Worm (Caenorhabditis elegans): ENCODE results near the gene cwp-5.

cwp-5 gene

ce11 chrX:13144975-13145618, 44.7 kb downstream of the cwp-5 start (continued):
- TF ChIP-seq Y95B8A.8 (GFP tag; IDR thresholded peaks at IDR 0.05) (no peak), ztf-26 (tag; optimal IDR thresholded peaks at IDR 0.05) (peak; percentile 94), chd-7 (tag; optimal IDR thresholded peaks at IDR 0.05) (peak; percentile 93), efl-1 (GFP tag; optimal IDR thresholded peaks at IDR 0.05) (no peak), ama-1 (optimal IDR thresholded peaks at IDR 0.05) (peak; percentile 97), ama-1 (GFP tag; optimal IDR thresholded peaks at IDR 0.05) (peak in 1 of 2 experiments; percentile 63), sptf-2 (GFP tag; optimal IDR thresholded peaks at IDR 0.05) (no peak), lsy-27 (tag; optimal IDR thresholded peaks at IDR 0.05; ENCODE audit: borderline replicate concordance, insufficient read depth) (no peak), zim-3 (tag; optimal IDR thresholded peaks at IDR 0.05) (no peak), egl-44 (GFP tag; IDR thresholded peaks at IDR 0.05) (peak; percentile 69), ceh-100 (GFP tag; IDR thresholded peaks at IDR 0.05) (0 out of 2 replicates have a peak, but pooled peaks have one; percentile 10), cebp-1 (GFP tag; IDR thresholded peaks at IDR 0.05) (0 out of 2 replicates have a peak, but pooled peaks have one; percentile 60), cebp-1 (tag; optimal IDR thresholded peaks at IDR 0.05) (peak; percentile 95), F10E7.11 (tag; optimal IDR thresholded peaks at IDR 0.05) (peak; percentile 43), sdz-38 (tag; optimal IDR thresholded peaks at IDR 0.05) (peak; percentile 32), lin-54 (GFP tag; optimal IDR thresholded peaks at IDR 0.05) (peak; percentile 61), C06A6.2 (GFP tag; conservative IDR thresholded peaks at IDR 0.05) (peak; percentile 89), ztf-3 (GFP tag; optimal IDR thresholded peaks at IDR 0.05) (peak; percentile 13), nhr-179 (tag; optimal IDR thresholded peaks at IDR 0.05) (no peak), ekl-4 (GFP tag; IDR thresholded peaks at IDR 0.05) (peak; percentile 86), ceh-91 (GFP tag; IDR thresholded peaks at IDR 0.05) (no peak), B0019.2 (GFP tag; conservative IDR thresholded peaks at IDR 0.05) (no peak), bed-2 (GFP tag; IDR thresholded peaks at IDR 0.05) (no peak), xnd-1 (tag; optimal IDR thresholded peaks at IDR 0.05) (no peak), attf-3 (GFP tag; conservative IDR thresholded peaks at IDR 0.05) (no peak), snpc-4 (GFP tag; optimal IDR thresholded peaks at IDR 0.05) (peak; percentile 18), snpc-4 (tag; optimal IDR thresholded peaks at IDR 0.05) (peak; percentile 47 to 81 (median 72)), mes-4 (tag; optimal IDR thresholded peaks at IDR 0.05) (no peak), madf-10 (tag; optimal IDR thresholded peaks at IDR 0.05) (peak; percentile 82), F23B12.7 (tag; optimal IDR thresholded peaks at IDR 0.05; ENCODE audit: insufficient read depth) (no peak), Y56A3A.18 (GFP tag; IDR thresholded peaks at IDR 0.05) (0 out of 2 replicates have a peak, but pooled peaks have one; percentile 38), dox-1 (GFP tag; IDR thresholded peaks at IDR 0.05) (peak; percentile 92), lin-35 (GFP tag; optimal IDR thresholded peaks at IDR 0.05) (peak in 1 of 3 experiments; percentile 54), F57C9.4 (tag; optimal IDR thresholded peaks at IDR 0.05) (no peak), mxl-1 (tag; optimal IDR thresholded peaks at IDR 0.05) (peak; percentile 8), nfya-2 (GFP tag; IDR thresholded peaks at IDR 0.05) (no peak), die-1 (tag; optimal IDR thresholded peaks at IDR 0.05) (peak; percentile 44), rcor-1 (GFP tag; IDR thresholded peaks at IDR 0.05) (peak; percentile 75), F52B5.7 (tag; optimal IDR thresholded peaks at IDR 0.05) (peak; percentile 78), Y53F4B.3 (GFP tag; IDR thresholded peaks at IDR 0.05) (no peak), lir-1 (GFP tag; conservative IDR thresholded peaks at IDR 0.05) (peak; percentile 96), madf-3 (GFP tag; IDR thresholded peaks at IDR 0.05) (no peak), F55B11.4 (tag; optimal IDR thresholded peaks at IDR 0.05; ENCODE audit: borderline replicate concordance, insufficient read depth) (no peak), Y67H2A.10 (GFP tag; conservative IDR thresholded peaks at IDR 0.05) (peak; percentile 67; the same call in 1 of the 2 replicates), C17E4.6 (GFP tag; IDR thresholded peaks at IDR 0.05) (peak; percentile 24; the same call in 1 of the 2 replicates), ceh-58 (GFP tag; IDR thresholded peaks at IDR 0.05) (0 out of 2 replicates have a peak, but pooled peaks have one; percentile 49), ccch-3 (GFP tag; optimal IDR thresholded peaks at IDR 0.05) (no peak), him-1 (tag; optimal IDR thresholded peaks at IDR 0.05) (no peak)

Measured in whole organism, young adult.